Fruit fly (Drosophila melanogaster) Kc167 (cell line): Measurements from ENCODE around the gene CG43135.

Experiments
- Myc ChIP-seq: fragments of >200 bp; optimal IDR thresholded peaks from 2 replicates; lab custom pipeline; 2017; ENCODE audit warnings: missing external identifiers
- Sin3A ChIP-seq: fragments of >200 bp; optimal IDR thresholded peaks from 2 replicates; lab custom pipeline; 2018; ENCODE audit warnings: missing external identifiers
- h ChIP-seq: fragments of >200 bp; optimal IDR thresholded peaks from 3 replicates; lab custom pipeline; 2018; ENCODE audit warnings: missing external identifiers
- insv ChIP-seq: fragments of >200 bp; optimal IDR thresholded peaks from 3 replicates; lab custom pipeline; 2018; ENCODE audit warnings: missing external identifiers
- psq ChIP-seq: fragments of >200 bp; optimal IDR thresholded peaks from 2 replicates; lab custom pipeline; 2017; ENCODE audit warnings: missing external identifiers
- ttk ChIP-seq: sonication (Bioruptor generic); optimal IDR thresholded peaks from 2 replicates; lab custom pipeline; 2017; ENCODE audit warnings: missing external identifiers

The CG43135 gene

dm6 chrX:4277861-4278260 is 29.7 kb downstream of the CG43135 start, which contains the start of gene CG15578:
TSS of gene CG15578 (minus strand) at chrX:4277961.
- TF ChIP-seq insv: no peak
- TF ChIP-seq h (lab: Kevin White, UChicago): no peak
- no peak for TF ChIP-seq Myc (lab: Kevin White, UChicago)
- no peak for TF ChIP-seq ttk
- no peak for TF ChIP-seq psq (lab: Kevin White, UChicago)
- no peak for TF ChIP-seq Sin3A (lab: Kevin White, UChicago)

dm6 chrX:4280769-4281168 is 32.6 kb downstream of the CG43135 start:
- TF ChIP-seq Myc (lab: Kevin White, UChicago) (no peak), insv (no peak), ttk (no peak), Sin3A (lab: Kevin White, UChicago) (no peak), h (lab: Kevin White, UChicago) (no peak), psq (lab: Kevin White, UChicago) (no peak)

- TF ChIP-seq psq (lab: Kevin White, UChicago) (no peak), Sin3A (lab: Kevin White, UChicago) (no peak), insv (no peak), h (lab: Kevin White, UChicago) (no peak), ttk (no peak), Myc (lab: Kevin White, UChicago) (no peak)
Observed at dm6 chrX:4293418-4293817, 45.2 kb downstream of the CG43135 start.
